Worm (Caenorhabditis elegans): ENCODE data around the gene Y51H7C.7.

- no peak for TF ChIP-seq snpc-4 (GFP tag; optimal IDR thresholded peaks at IDR 0.05)
- TF ChIP-seq snpc-4 (tag; optimal IDR thresholded peaks at IDR 0.05) = no peak
- no peak for TF ChIP-seq ama-1 (optimal IDR thresholded peaks at IDR 0.05)
- no peak for TF ChIP-seq ama-1 (GFP tag; optimal IDR thresholded peaks at IDR 0.05)
- no peak for TF ChIP-seq mcd-1 (GFP tag; IDR thresholded peaks at IDR 0.05)
- TF ChIP-seq tlf-1 (GFP tag; optimal IDR thresholded peaks at IDR 0.05) = no peak
- TF ChIP-seq F52B5.7 (tag; optimal IDR thresholded peaks at IDR 0.05) = no peak
- no peak for TF ChIP-seq die-1 (tag; optimal IDR thresholded peaks at IDR 0.05)
These were observed 10.1 kb downstream of the Y51H7C.7 start, which contains the start of gene alkb-1 for ce11 chrII:1412359-1412907.
